Fruit fly (Drosophila melanogaster) whole organism, embryonic: Measurements from ENCODE around the gene dyw.

Experiments used
- CG10431 ChIP-seq: fragments of 200-800 bp; sonication (Bioruptor generic); optimal IDR thresholded peaks from 3 replicates; lab custom pipeline; 2018; ENCODE audit warnings: missing biosample characterization, mild to moderate bottlenecking, missing genetic modification characterization
- CG10654 ChIP-seq: fragments of 200-800 bp; sonication (Bioruptor generic); optimal IDR thresholded peaks from 2 replicates; lab custom pipeline; 2016; ENCODE audit warnings: missing biosample characterization, missing genetic modification characterization
- CG11085 ChIP-seq: fragments of 200-800 bp; sonication (Bioruptor generic); IDR thresholded peaks from 2 replicates; pipeline ENCODE4 v1.3.6; 2022; ENCODE audit warnings: missing biosample characterization, missing genetic modification characterization
- CG11696 ChIP-seq: fragments of 200-800 bp; sonication (Bioruptor generic); IDR thresholded peaks from 2 replicates; pipeline ENCODE4 v1.3.6; 2022; ENCODE audit warnings: missing biosample characterization, missing genetic modification characterization
- CG11723 ChIP-seq: fragments of 200-800 bp; sonication (Bioruptor generic); optimal IDR thresholded peaks from 2 replicates; lab custom pipeline; 2017; ENCODE audit warnings: missing biosample characterization, mild to moderate bottlenecking, missing genetic modification characterization
- CG1603 ChIP-seq: fragments of 200-800 bp; sonication (Bioruptor generic); optimal IDR thresholded peaks from 2 replicates; lab custom pipeline; 2019; ENCODE audit warnings: missing biosample characterization, mild to moderate bottlenecking, missing genetic modification characterization, moderate library complexity
- CG17568 ChIP-seq: fragments of 200-800 bp; sonication (Bioruptor generic); optimal IDR thresholded peaks from 2 replicates; lab custom pipeline; 2018; ENCODE audit warnings: missing biosample characterization, mild to moderate bottlenecking, missing genetic modification characterization, moderate library complexity
- CG17829 ChIP-seq: fragments of 200-800 bp; optimal IDR thresholded peaks from 2 replicates; lab custom pipeline; 2019; ENCODE audit warnings: missing biosample characterization, mild to moderate bottlenecking, missing genetic modification characterization, moderate library complexity
- CG17912 ChIP-seq: fragments of 200-800 bp; sonication (Bioruptor generic); optimal IDR thresholded peaks from 2 replicates; lab custom pipeline; 2018; ENCODE audit warnings: missing biosample characterization, mild to moderate bottlenecking, missing genetic modification characterization
- CG1792 ChIP-seq: fragments of 200-800 bp; sonication (Bioruptor generic); optimal IDR thresholded peaks from 2 replicates; lab custom pipeline; 2016; ENCODE audit warnings: missing biosample characterization, missing genetic modification characterization
- CG18011 ChIP-seq: fragments of 200-800 bp; sonication (Bioruptor generic); optimal IDR thresholded peaks from 2 replicates; lab custom pipeline; 2017; ENCODE audit warnings: missing biosample characterization, missing genetic modification characterization, mild to moderate bottlenecking, moderate library complexity, missing genotype
- CG18764 ChIP-seq: fragments of 200-800 bp; sonication (Bioruptor generic); optimal IDR thresholded peaks from 3 replicates; lab custom pipeline; 2016; ENCODE audit warnings: missing biosample characterization, missing genetic modification characterization
- CG30431 ChIP-seq: fragments of 200-800 bp; sonication (Bioruptor generic); optimal IDR thresholded peaks from 2 replicates; lab custom pipeline; 2017; ENCODE audit warnings: missing biosample characterization, missing genetic modification characterization
- CG31365 ChIP-seq: fragments of 200-800 bp; sonication (Bioruptor generic); optimal IDR thresholded peaks from 2 replicates; lab custom pipeline; 2018; ENCODE audit warnings: missing biosample characterization, mild to moderate bottlenecking, missing genetic modification characterization
- CG6272 ChIP-seq: fragments of 200-800 bp; sonication (Bioruptor generic); IDR thresholded peaks from 2 replicates; pipeline ENCODE4 v1.3.6; 2022; ENCODE audit warnings: missing biosample characterization, missing genetic modification characterization
- CG6765 ChIP-seq: fragments of 200-800 bp; sonication (Bioruptor generic); optimal IDR thresholded peaks from 3 replicates; lab custom pipeline; 2017; ENCODE audit warnings: missing biosample characterization, mild to moderate bottlenecking, missing genetic modification characterization
- CG7928 ChIP-seq: fragments of 200-800 bp; sonication (Bioruptor generic); optimal IDR thresholded peaks from 2 replicates; lab custom pipeline; 2017; ENCODE audit warnings: missing biosample characterization, mild to moderate bottlenecking, missing genetic modification characterization
- D19B ChIP-seq: fragments of 200-800 bp; sonication (Bioruptor generic); optimal IDR thresholded peaks from 2 replicates; lab custom pipeline; 2017; ENCODE audit warnings: missing biosample characterization, mild to moderate bottlenecking, missing genetic modification characterization
- Fer2 ChIP-seq: fragments of 200-800 bp; sonication (Bioruptor generic); optimal IDR thresholded peaks from 2 replicates; lab custom pipeline; 2018; ENCODE audit warnings: missing biosample characterization, mild to moderate bottlenecking, missing genetic modification characterization, moderate library complexity
- HLHmδ ChIP-seq: fragments of 200-800 bp; sonication (Bioruptor generic); optimal IDR thresholded peaks from 2 replicates; lab custom pipeline; 2018; ENCODE audit warnings: missing biosample characterization, mild to moderate bottlenecking, missing genetic modification characterization, moderate library complexity
- Hand ChIP-seq: fragments of 200-800 bp; sonication (Bioruptor generic); optimal IDR thresholded peaks from 2 replicates; lab custom pipeline; 2017; ENCODE audit warnings: mild to moderate bottlenecking, missing biosample characterization, missing genetic modification reagents, missing genetic modification characterization
- Mad ChIP-seq: fragments of 200-800 bp; sonication (Bioruptor generic); optimal IDR thresholded peaks from 2 replicates; lab custom pipeline; 2016; ENCODE audit warnings: missing biosample characterization, missing genetic modification characterization
- Meics ChIP-seq: fragments of 200-800 bp; sonication (Bioruptor generic); optimal IDR thresholded peaks from 2 replicates; lab custom pipeline; 2017; ENCODE audit warnings: missing biosample characterization, mild to moderate bottlenecking, missing genetic modification characterization
- Nf-YC ChIP-seq: fragments of 200-800 bp; optimal IDR thresholded peaks from 3 replicates; lab custom pipeline; 2019; ENCODE audit warnings: missing biosample characterization, mild to moderate bottlenecking, missing genetic modification characterization, moderate library complexity
- Tbp ChIP-seq: fragments of >200 bp; optimal IDR thresholded peaks from 2 replicates; lab custom pipeline; 2018; ENCODE audit warnings: missing biosample characterization, missing genetic modification characterization
- chinmo ChIP-seq: fragments of 200-800 bp; sonication (Bioruptor generic); IDR thresholded peaks from 4 replicates; pipeline ENCODE4 v1.3.6; 2022; ENCODE audit warnings: missing biosample characterization, missing genetic modification characterization; ENCODE audit not compliant: partially characterized antibody
- cwo ChIP-seq: fragments of 200-800 bp; sonication (Bioruptor generic); optimal IDR thresholded peaks from 3 replicates; lab custom pipeline; 2017; ENCODE audit warnings: missing biosample characterization, missing genetic modification characterization, mild to moderate bottlenecking, moderate library complexity, missing genetic modification reagents
- disco-r ChIP-seq: fragments of 200-800 bp; sonication (Bioruptor generic); optimal IDR thresholded peaks from 2 replicates; lab custom pipeline; 2016; ENCODE audit warnings: missing biosample characterization, missing genetic modification characterization
- emc ChIP-seq: fragments of 200-800 bp; sonication (Bioruptor generic); optimal IDR thresholded peaks from 2 replicates; lab custom pipeline; 2016; ENCODE audit warnings: missing biosample characterization, missing genetic modification characterization
- esg ChIP-seq: fragments of 200-800 bp; sonication (Bioruptor generic); conservative IDR thresholded peaks from 2 replicates; pipeline ENCODE4 v1.3.6; 2022; ENCODE audit warnings: missing biosample characterization, missing genetic modification characterization
- eve ChIP-seq, 2 experiments: fragments of >200 bp; optimal IDR thresholded peaks; 2 replicates each; lab custom pipeline; 2017; ENCODE audit warnings: missing biosample characterization in 2 of 2, missing genetic modification characterization in 2 of 2
- fd64A ChIP-seq: fragments of 200-800 bp; sonication (Bioruptor generic); optimal IDR thresholded peaks from 3 replicates; lab custom pipeline; 2018; ENCODE audit warnings: missing biosample characterization, mild to moderate bottlenecking, missing genetic modification characterization
- fru ChIP-seq: fragments of >200 bp; optimal IDR thresholded peaks from 2 replicates; lab custom pipeline; 2017
- h ChIP-seq: fragments of >200 bp; optimal IDR thresholded peaks from 2 replicates; lab custom pipeline; 2017
- hth ChIP-seq: fragments of >200 bp; optimal IDR thresholded peaks from 2 replicates; lab custom pipeline; 2017; ENCODE audit warnings: inconsistent platforms
- jigr1 ChIP-seq: fragments of 200-800 bp; sonication (Bioruptor generic); IDR thresholded peaks from 3 replicates; pipeline ENCODE4 v1.3.6; 2022; ENCODE audit warnings: missing biosample characterization, missing genetic modification characterization
- knrl ChIP-seq: fragments of 200-800 bp; sonication (Bioruptor generic); IDR thresholded peaks from 3 replicates; pipeline ENCODE4 v1.3.6; 2022; ENCODE audit warnings: missing biosample characterization, missing genetic modification characterization; ENCODE audit not compliant: partially characterized antibody
- lola ChIP-seq, 3 experiments: fragments of >200 bp in 2 of 3; fragments of 200-800 bp in 1 of 3; sonication (Bioruptor generic) in 1 of 3; optimal IDR thresholded peaks; 2 replicates each; lab custom pipeline; 2017 to 2019; ENCODE audit warnings: missing biosample characterization in 3 of 3, missing genetic modification characterization in 3 of 3, mild to moderate bottlenecking in 1 of 3, moderate library complexity in 1 of 3
- luna ChIP-seq: fragments of 200-800 bp; sonication (Bioruptor generic); optimal IDR thresholded peaks from 2 replicates; lab custom pipeline; 2016; ENCODE audit warnings: missing biosample characterization, missing genetic modification characterization
- onecut ChIP-seq: fragments of 200-800 bp; sonication (Bioruptor generic); IDR thresholded peaks from 2 replicates; pipeline ENCODE4 v1.3.6; 2022; ENCODE audit warnings: missing biosample characterization, missing genetic modification characterization
- pfk ChIP-seq: fragments of 200-800 bp; sonication (Bioruptor generic); optimal IDR thresholded peaks from 2 replicates; lab custom pipeline; 2018; ENCODE audit warnings: missing biosample characterization, mild to moderate bottlenecking, missing genetic modification characterization, moderate library complexity
- sc ChIP-seq, 3 experiments: fragments of >200 bp in 2 of 3; fragments of 200-800 bp in 1 of 3; sonication (Bioruptor generic) in 1 of 3; optimal IDR thresholded peaks; 2 replicates in 2 of 3; 3 replicates in 1 of 3; lab custom pipeline; 2017; ENCODE audit warnings: mild to moderate bottlenecking in 1 of 3, missing biosample characterization in 1 of 3, missing genetic modification characterization in 1 of 3, missing genetic modification reagents in 1 of 3
- slp2 ChIP-seq: fragments of 200-800 bp; sonication (Bioruptor generic); optimal IDR thresholded peaks from 2 replicates; lab custom pipeline; 2016; ENCODE audit warnings: missing biosample characterization, missing genetic modification characterization
- sqz ChIP-seq: fragments of 200-800 bp; sonication (Bioruptor generic); optimal IDR thresholded peaks from 3 replicates; lab custom pipeline; 2018; ENCODE audit warnings: missing biosample characterization, mild to moderate bottlenecking, missing genetic modification characterization
- tap ChIP-seq: fragments of 200-800 bp; optimal IDR thresholded peaks from 3 replicates; lab custom pipeline; 2019; ENCODE audit warnings: missing biosample characterization, mild to moderate bottlenecking, missing genetic modification characterization, moderate library complexity
- tgo ChIP-seq: fragments of 200-800 bp; sonication (Bioruptor generic); IDR thresholded peaks from 3 replicates; pipeline ENCODE4 v1.3.6; 2022; ENCODE audit warnings: missing biosample characterization, missing genetic modification characterization
- tio ChIP-seq: fragments of 200-800 bp; sonication (Bioruptor generic); optimal IDR thresholded peaks from 2 replicates; lab custom pipeline; 2017; ENCODE audit warnings: missing biosample characterization, missing genetic modification characterization, inconsistent platforms
- trh ChIP-seq: fragments of 200-800 bp; sonication (Bioruptor generic); optimal IDR thresholded peaks from 2 replicates; lab custom pipeline; 2016; ENCODE audit warnings: missing biosample characterization, missing genetic modification characterization
- tup ChIP-seq: fragments of 200-800 bp; sonication (Bioruptor generic); optimal IDR thresholded peaks from 2 replicates; lab custom pipeline; 2016; ENCODE audit warnings: missing biosample characterization, mild to moderate bottlenecking, missing genetic modification characterization, moderate library complexity
- twi ChIP-seq: fragments of 200-800 bp; optimal IDR thresholded peaks from 2 replicates; lab custom pipeline; 2019; ENCODE audit warnings: missing biosample characterization, mild to moderate bottlenecking, missing genetic modification characterization, moderate library complexity
- zen2 ChIP-seq: fragments of 200-800 bp; sonication (Bioruptor generic); IDR thresholded peaks from 3 replicates; pipeline ENCODE4 v1.3.6; 2022; ENCODE audit warnings: missing biosample characterization, missing genetic modification characterization; ENCODE audit not compliant: partially characterized antibody

Gene dyw

dm6 chrX:2732127-2732526, 38.4 kb upstream of the dyw start, which contains the start of the genes ttm50 and CG2712 (continued):
- TF ChIP-seq CG18764 (GFP tag; lab: Kevin White, UChicago), result no peak
- no peak for TF ChIP-seq jigr1 (GFP tag; lab: Robert Waterston, UW)
- no peak for TF ChIP-seq emc (GFP tag; lab: Kevin White, UChicago)
- peak; percentile 68 for TF ChIP-seq Meics (GFP tag; lab: Kevin White, UChicago)
- no peak; the same call in 1 of the 2 replicates for TF ChIP-seq CG11085 (GFP tag; lab: Robert Waterston, UW)
- TF ChIP-seq CG6765, result no peak
- no peak for TF ChIP-seq luna (GFP tag; lab: Kevin White, UChicago)
- TF ChIP-seq CG6272 (GFP tag; lab: Robert Waterston, UW), result peak; percentile 51; the same call in 1 of the 2 replicates
- TF ChIP-seq CG31365 (tag; lab: Kevin White, UChicago), result no peak
- TF ChIP-seq esg (GFP tag; lab: Robert Waterston, UW), result peak; percentile 25; the same call in 1 of the 2 replicates
- no peak for TF ChIP-seq chinmo (GFP tag; lab: Robert Waterston, UW)
- no peak for TF ChIP-seq h (lab: Kevin White, UChicago)
- peak; percentile 43 for TF ChIP-seq cwo (GFP tag; lab: Kevin White, UChicago)
- peak; percentile 31 for TF ChIP-seq CG7928 (GFP tag; lab: Kevin White, UChicago)
- TF ChIP-seq sc (optimal IDR thresholded peaks at IDR 0.05; lab: Kevin White, UChicago), result no peak
- no peak for TF ChIP-seq sc (GFP tag; optimal IDR thresholded peaks at IDR 0.05; lab: Kevin White, UChicago)
- TF ChIP-seq Tbp, result peak; percentile 66
- TF ChIP-seq CG11696, result no peak
- peak; percentile 61 for TF ChIP-seq CG17829 (tag; lab: Kevin White, UChicago)
- TF ChIP-seq D19B (GFP tag; lab: Kevin White, UChicago), result no peak
- TF ChIP-seq sqz, result no peak
- no peak for TF ChIP-seq tup (GFP tag; lab: Kevin White, UChicago)
- no peak for TF ChIP-seq fd64A (GFP tag; lab: Kevin White, UChicago)
- no peak for TF ChIP-seq CG1792 (GFP tag; lab: Kevin White, UChicago)
- TF ChIP-seq CG17568 (GFP tag; lab: Kevin White, UChicago), result no peak
- TF ChIP-seq Mad (GFP tag; lab: Kevin White, UChicago), result no peak
- TF ChIP-seq tap (tag; lab: Kevin White, UChicago), result no peak
- TF ChIP-seq CG1603 (tag; lab: Kevin White, UChicago), result no peak
- peak; percentile 21 for TF ChIP-seq trh (GFP tag; lab: Kevin White, UChicago)
- TF ChIP-seq Hand (GFP tag; lab: Kevin White, UChicago), result no peak
- TF ChIP-seq tio, result no peak
- TF ChIP-seq pfk (GFP tag; lab: Kevin White, UChicago), result no peak
- TF ChIP-seq lola (GFP tag; optimal IDR thresholded peaks at IDR 0.05; lab: Kevin White, UChicago), result peak in 1 of 3 experiments; percentile 65
- no peak for TF ChIP-seq onecut (GFP tag; lab: Robert Waterston, UW)
- TF ChIP-seq slp2 (GFP tag; lab: Kevin White, UChicago), result no peak
- TF ChIP-seq HLHmδ (GFP tag; lab: Kevin White, UChicago), result no peak
- no peak for TF ChIP-seq CG10431 (GFP tag; lab: Kevin White, UChicago)
- no peak for TF ChIP-seq CG11723
- no peak for TF ChIP-seq disco-r (GFP tag; lab: Kevin White, UChicago)
- TF ChIP-seq eve (GFP tag; optimal IDR thresholded peaks at IDR 0.05; lab: Kevin White, UChicago), result no peak
- TF ChIP-seq Fer2 (tag; lab: Kevin White, UChicago), result peak; percentile 27
- peak; percentile 22 for TF ChIP-seq CG10654 (GFP tag; lab: Kevin White, UChicago)
- TF ChIP-seq hth (lab: Kevin White, UChicago), result no peak
- no peak for TF ChIP-seq CG17912 (GFP tag; lab: Kevin White, UChicago)
- peak; percentile 66 for TF ChIP-seq twi
- no peak for TF ChIP-seq CG18011 (GFP tag; lab: Kevin White, UChicago)
- TF ChIP-seq zen2 (GFP tag; lab: Robert Waterston, UW), result no peak
- TF ChIP-seq knrl (GFP tag; lab: Robert Waterston, UW), result peak; percentile 37; the same call in 1 of the 3 replicates
- peak; percentile 49; the same call in 1 of the 3 replicates for TF ChIP-seq tgo (GFP tag; lab: Robert Waterston, UW)
- peak; percentile 65 for TF ChIP-seq Nf-YC (tag; lab: Kevin White, UChicago)
- TF ChIP-seq CG30431 (GFP tag; lab: Kevin White, UChicago), result no peak
- TF ChIP-seq fru (lab: Kevin White, UChicago), result no peak
